Worm (Caenorhabditis elegans): ENCODE measurements around the gene clec-86.

ce11 chrX:7155879-7156278 is 16.2 kb downstream of the clec-86 start, which contains the start of gene C54D1.7:
- no peak for TF ChIP-seq lin-39 (tag; optimal IDR thresholded peaks at IDR 0.05)
- no peak for TF ChIP-seq snpc-4 (tag; optimal IDR thresholded peaks at IDR 0.05)
- no peak for TF ChIP-seq fkh-10 (GFP tag; optimal IDR thresholded peaks at IDR 0.05)
- TF ChIP-seq mdl-1 (tag; optimal IDR thresholded peaks at IDR 0.05), result no peak
- no peak for TF ChIP-seq egl-27 (tag; optimal IDR thresholded peaks at IDR 0.05)
- no peak for TF ChIP-seq R02D3.7 (tag; optimal IDR thresholded peaks at IDR 0.05)
- no peak for TF ChIP-seq ztf-11 (tag; optimal IDR thresholded peaks at IDR 0.05)
- TF ChIP-seq elt-2 (tag; optimal IDR thresholded peaks at IDR 0.05), result no peak
- TF ChIP-seq skn-1 (tag; optimal IDR thresholded peaks at IDR 0.05), result no peak
- TF ChIP-seq nhr-76 (tag; optimal IDR thresholded peaks at IDR 0.05), result no peak
